Fruit fly (Drosophila melanogaster): Measurements from ENCODE around the gene PIG-Q.
A peak's percentile ranks its signal among the peaks of the same experiment; 100 is the strongest.

DNA sequence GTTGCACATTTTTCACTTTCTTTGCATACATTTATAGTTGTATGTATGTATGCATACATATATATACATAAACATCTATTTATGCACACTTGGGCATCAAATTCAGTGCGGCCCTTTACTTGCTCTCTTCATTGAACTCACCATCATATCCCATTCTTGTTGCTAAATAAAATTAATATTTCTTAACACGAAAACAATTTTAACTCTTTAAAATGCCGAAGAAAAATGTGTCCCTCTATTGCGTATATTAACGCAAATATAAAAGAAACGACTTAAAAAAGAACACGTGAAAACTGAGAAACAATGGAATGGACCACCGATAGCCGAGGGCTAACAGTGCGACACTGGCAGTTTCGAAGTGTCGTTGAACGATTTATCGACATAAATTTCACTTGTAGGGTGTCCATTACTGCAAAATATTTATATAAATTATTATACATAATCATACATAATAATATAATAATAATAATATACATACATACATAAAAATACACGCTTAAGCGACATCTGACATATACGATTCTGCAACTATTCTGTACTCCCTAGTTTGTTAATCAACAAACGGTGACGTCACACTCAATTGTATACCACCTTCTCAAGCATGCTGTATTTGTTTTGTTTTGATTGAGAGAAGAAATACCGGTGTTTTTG is at the start of gene PIG-Q, which contains the start of gene U2af50:
- TF ChIP-seq Sox15 (GFP tag; optimal IDR thresholded peaks at IDR 0.05) (peak; percentile 84), CG6808 (GFP tag; optimal IDR thresholded peaks at IDR 0.05) (no peak), CG6276 (GFP tag; optimal IDR thresholded peaks at IDR 0.05) (no peak), Sox102F (GFP tag; optimal IDR thresholded peaks at IDR 0.05) (no peak), CG10669 (GFP tag; optimal IDR thresholded peaks at IDR 0.05) (peak; percentile 89), Lpt (GFP tag; optimal IDR thresholded peaks at IDR 0.05) (peak; percentile 84), CG32006 (GFP tag; optimal IDR thresholded peaks at IDR 0.05) (peak; percentile 93), ss (GFP tag; optimal IDR thresholded peaks at IDR 0.05) (no peak), vri (GFP tag; optimal IDR thresholded peaks at IDR 0.05) (peak; percentile 62), CG6854 (GFP tag; optimal IDR thresholded peaks at IDR 0.05) (peak; percentile 83)
